Worm (Caenorhabditis elegans): ENCODE measurements around the gene W01C8.5.

Gene W01C8.5

DNA sequence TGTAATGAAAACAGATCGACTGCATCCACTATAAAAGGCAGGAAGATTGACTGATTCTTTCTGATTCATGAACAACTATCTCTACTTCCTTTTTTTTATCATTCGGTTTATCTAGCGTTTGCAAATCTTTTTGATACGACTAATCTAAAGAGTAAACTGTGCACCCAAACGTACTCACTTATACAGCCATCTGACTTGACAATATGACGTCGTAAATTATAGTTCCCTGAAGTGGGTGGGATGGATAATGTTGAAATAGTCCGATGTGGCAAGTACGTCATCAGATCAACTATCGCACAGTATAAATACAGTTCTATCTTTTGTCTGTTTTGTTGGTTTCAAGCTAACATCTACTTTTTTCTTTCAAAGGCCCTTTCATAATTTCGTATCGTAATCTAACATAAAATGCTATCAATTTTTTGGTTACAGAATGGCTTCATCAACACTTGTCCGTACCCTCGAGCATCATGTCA is 50.1 kb downstream of the W01C8.5 start, which contains the start of gene T22B7.3:
T22B7.3 (plus strand) TSS at position 423 of the 473 bp plus-strand sequence.
- TF ChIP-seq nhr-11 (tag; optimal IDR thresholded peaks at IDR 0.05) (no peak), sea-2 (GFP tag; optimal IDR thresholded peaks at IDR 0.05) (no peak), nhr-23 (tag; optimal IDR thresholded peaks at IDR 0.05) (no peak)

DNA sequence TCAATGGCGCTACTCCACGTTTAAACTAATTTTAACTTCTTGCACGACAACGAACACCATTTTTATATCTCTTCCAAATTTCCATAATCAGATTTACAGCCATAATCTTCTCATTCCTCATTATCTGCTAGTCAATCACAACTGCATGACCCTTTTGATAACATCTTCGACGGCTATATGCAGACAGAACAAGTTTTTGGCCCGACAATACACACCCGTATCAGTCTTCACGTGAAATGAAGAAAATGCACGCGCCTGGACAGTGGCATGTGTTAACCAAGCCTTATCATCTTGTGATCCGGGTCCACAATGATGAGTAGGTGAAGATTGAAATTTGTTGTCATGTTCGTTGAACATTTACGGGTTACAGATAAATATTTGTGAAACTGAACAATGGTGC is 51.5 kb downstream of the W01C8.5 start:
- peak in 1 of 3 experiments; percentile 55 for TF ChIP-seq elt-3 (tag; optimal IDR thresholded peaks at IDR 0.05)
- no peak for TF ChIP-seq unc-62 (GFP tag; optimal IDR thresholded peaks at IDR 0.05)
- TF ChIP-seq hmg-11 (tag; optimal IDR thresholded peaks at IDR 0.05), result no peak
- TF ChIP-seq nhr-43 (tag; optimal IDR thresholded peaks at IDR 0.05; ENCODE audit: poor library complexity, severe bottlenecking), result peak; percentile 89
- peak; percentile 76 for TF ChIP-seq nhr-25 (tag; optimal IDR thresholded peaks at IDR 0.05)
- peak; percentile 44 for TF ChIP-seq nhr-23 (tag; optimal IDR thresholded peaks at IDR 0.05)
- TF ChIP-seq mdl-1 (tag; optimal IDR thresholded peaks at IDR 0.05), result peak; percentile 1
- peak; percentile 82 for TF ChIP-seq elt-1 (tag; optimal IDR thresholded peaks at IDR 0.05)
- no peak for TF ChIP-seq tbx-2 (tag; optimal IDR thresholded peaks at IDR 0.05)
- TF ChIP-seq nfya-1 (tag; optimal IDR thresholded peaks at IDR 0.05; ENCODE audit: insufficient read depth), result no peak
- no peak for TF ChIP-seq nhr-237 (tag; optimal IDR thresholded peaks at IDR 0.05)
- TF ChIP-seq lin-15B (tag; optimal IDR thresholded peaks at IDR 0.05), result no peak
